Worm (Caenorhabditis elegans) whole organism, young adult: ENCODE results near the gene twk-11.

Source experiments
- B0336.3 ChIP-seq: fragments of 200-800 bp; sonication (Bioruptor generic); IDR thresholded peaks from 2 replicates; pipeline ENCODE4 v1.3.6; 2022; ENCODE audit warnings: missing genetic modification characterization, missing compliant biosample characterization
- F22D6.2 ChIP-seq: sonication (generic microtip); optimal IDR thresholded peaks from 2 replicates; lab custom pipeline; 2016; ENCODE audit warnings: mild to moderate bottlenecking, missing genetic modification characterization, missing compliant biosample characterization
- F49E8.2 ChIP-seq: sonication (generic microtip); optimal IDR thresholded peaks from 3 replicates; lab custom pipeline; 2017; ENCODE audit warnings: missing genetic modification characterization, mild to moderate bottlenecking, missing compliant biosample characterization, antibody characterized with exemption, moderate library complexity; ENCODE audit not compliant: insufficient read depth
- F52B5.7 ChIP-seq: sonication (generic microtip); optimal IDR thresholded peaks from 2 replicates; lab custom pipeline; 2016; ENCODE audit warnings: mild to moderate bottlenecking, missing genetic modification characterization, missing compliant biosample characterization
- F57A8.1 ChIP-seq: fragments of 200-800 bp; sonication (Bioruptor generic); optimal IDR thresholded peaks from 2 replicates; lab custom pipeline; 2018; ENCODE audit warnings: mild to moderate bottlenecking, missing genetic modification characterization, moderate library complexity, missing compliant biosample characterization
- K12H6.12 ChIP-seq: fragments of 200-800 bp; sonication (Bioruptor generic); optimal IDR thresholded peaks from 2 replicates; lab custom pipeline; 2018; ENCODE audit warnings: mild to moderate bottlenecking, missing genetic modification characterization, missing compliant biosample characterization
- T07F8.4 ChIP-seq: sonication (generic microtip); optimal IDR thresholded peaks from 2 replicates; lab custom pipeline; 2016; ENCODE audit warnings: mild to moderate bottlenecking, missing genetic modification characterization, moderate library complexity, missing compliant biosample characterization
- T26A5.8 ChIP-seq: sonication (generic microtip); optimal IDR thresholded peaks from 2 replicates; lab custom pipeline; 2016; ENCODE audit warnings: missing genetic modification characterization, missing compliant biosample characterization
- Y53F4B.3 ChIP-seq: fragments of 200-800 bp; sonication (Bioruptor generic); IDR thresholded peaks from 2 replicates; pipeline ENCODE4 v1.3.6; 2022; ENCODE audit warnings: missing genetic modification reagents, missing genetic modification characterization, missing compliant biosample characterization
- Y53G8AR.9 ChIP-seq: fragments of 200-800 bp; sonication (Bioruptor generic); conservative IDR thresholded peaks from 2 replicates; pipeline ENCODE4 v1.3.6; 2022; ENCODE audit warnings: missing genetic modification reagents, missing genetic modification characterization, missing compliant biosample characterization
- Y67H2A.10 ChIP-seq: fragments of 200-800 bp; sonication (Bioruptor generic); conservative IDR thresholded peaks from 2 replicates; pipeline ENCODE4 v1.3.6; 2022; ENCODE audit warnings: missing genetic modification reagents, missing genetic modification characterization, missing compliant biosample characterization
- Y79H2A.3 ChIP-seq: fragments of 200-800 bp; sonication (Bioruptor generic); conservative IDR thresholded peaks from 2 replicates; pipeline ENCODE4 v1.3.6; 2022; ENCODE audit warnings: missing genetic modification reagents, missing genetic modification characterization, missing compliant biosample characterization
- Y95B8A.8 ChIP-seq: fragments of 200-800 bp; sonication (Bioruptor generic); IDR thresholded peaks from 2 replicates; pipeline ENCODE4 v1.3.6; 2022; ENCODE audit warnings: missing genetic modification reagents, missing genetic modification characterization, missing compliant biosample characterization
- ZK185.1 ChIP-seq: sonication (generic microtip); optimal IDR thresholded peaks from 2 replicates; lab custom pipeline; 2016; ENCODE audit warnings: mild to moderate bottlenecking, missing genetic modification characterization, missing compliant biosample characterization; ENCODE audit not compliant: poor library complexity, severe bottlenecking
- akir-1 ChIP-seq: fragments of 200-800 bp; sonication (Bioruptor generic); optimal IDR thresholded peaks from 2 replicates; lab custom pipeline; 2018; ENCODE audit warnings: mild to moderate bottlenecking, missing genetic modification characterization, moderate library complexity, missing compliant biosample characterization
- aptf-2 ChIP-seq: fragments of 200-800 bp; sonication (Bioruptor generic); conservative IDR thresholded peaks from 2 replicates; pipeline ENCODE4 v1.3.6; 2022; ENCODE audit warnings: missing genetic modification reagents, missing genetic modification characterization, missing compliant biosample characterization
- attf-3 ChIP-seq: fragments of 200-800 bp; sonication (Bioruptor generic); conservative IDR thresholded peaks from 2 replicates; pipeline ENCODE4 v1.3.6; 2022; ENCODE audit warnings: missing genetic modification reagents, missing genetic modification characterization, missing compliant biosample characterization
- attf-5 ChIP-seq: fragments of 200-800 bp; sonication (Bioruptor generic); optimal IDR thresholded peaks from 2 replicates; lab custom pipeline; 2018; ENCODE audit warnings: mild to moderate bottlenecking, missing genetic modification characterization, missing compliant biosample characterization
- bed-1 ChIP-seq: fragments of 200-800 bp; sonication (Bioruptor generic); IDR thresholded peaks from 2 replicates; pipeline ENCODE4 v1.3.6; 2022; ENCODE audit warnings: missing genetic modification reagents, missing genetic modification characterization, missing compliant biosample characterization
- bed-2 ChIP-seq: fragments of 200-800 bp; sonication (Bioruptor generic); IDR thresholded peaks from 2 replicates; pipeline ENCODE4 v1.3.6; 2022; ENCODE audit warnings: missing genetic modification reagents, missing genetic modification characterization, missing compliant biosample characterization
- ceh-27 ChIP-seq: fragments of 200-800 bp; sonication (Bioruptor generic); optimal IDR thresholded peaks from 2 replicates; lab custom pipeline; 2018; ENCODE audit warnings: mild to moderate bottlenecking, missing genetic modification characterization, moderate library complexity, missing compliant biosample characterization
- die-1 ChIP-seq: sonication (generic microtip); optimal IDR thresholded peaks from 2 replicates; lab custom pipeline; 2016; ENCODE audit warnings: missing genotype, mild to moderate bottlenecking, missing genetic modification characterization, missing compliant biosample characterization
- dpl-1 ChIP-seq: fragments of 150-350 bp; optimal IDR thresholded peaks from 2 replicates; lab custom pipeline; 2014; ENCODE audit warnings: missing biosample characterization, missing genetic modification reagents, missing genetic modification characterization
- egl-18 ChIP-seq: fragments of 200-800 bp; sonication (Bioruptor generic); IDR thresholded peaks from 2 replicates; pipeline ENCODE4 v1.3.6; 2022; ENCODE audit warnings: missing genetic modification reagents, missing genetic modification characterization, missing compliant biosample characterization
- egrh-3 ChIP-seq: fragments of 200-800 bp; sonication (Bioruptor generic); IDR thresholded peaks from 2 replicates; pipeline ENCODE4 v1.3.6; 2022; ENCODE audit warnings: missing genetic modification reagents, missing genetic modification characterization, missing compliant biosample characterization
- ets-4 ChIP-seq: fragments of 200-800 bp; sonication (Bioruptor generic); optimal IDR thresholded peaks from 2 replicates; lab custom pipeline; 2018; ENCODE audit warnings: mild to moderate bottlenecking, missing genetic modification characterization, missing compliant biosample characterization
- gei-17 ChIP-seq: fragments of 200-800 bp; sonication (Bioruptor generic); optimal IDR thresholded peaks from 2 replicates; lab custom pipeline; 2018; ENCODE audit warnings: mild to moderate bottlenecking, missing genetic modification characterization, missing compliant biosample characterization
- him-1 ChIP-seq: sonication (generic microtip); optimal IDR thresholded peaks from 2 replicates; lab custom pipeline; 2016; ENCODE audit warnings: missing genotype, missing genetic modification reagents, missing genetic modification characterization, missing compliant biosample characterization
- hlh-26 ChIP-seq: fragments of 200-800 bp; sonication (Bioruptor generic); conservative IDR thresholded peaks from 2 replicates; pipeline ENCODE4 v1.3.6; 2022; ENCODE audit warnings: missing genetic modification reagents, missing genetic modification characterization, missing compliant biosample characterization
- lsy-27 ChIP-seq: sonication (generic microtip); optimal IDR thresholded peaks from 2 replicates; lab custom pipeline; 2017; ENCODE audit warnings: missing genetic modification characterization, mild to moderate bottlenecking, missing compliant biosample characterization, antibody characterized with exemption, missing genotype, borderline replicate concordance; ENCODE audit not compliant: insufficient read depth
- madf-3 ChIP-seq: fragments of 200-800 bp; sonication (Bioruptor generic); IDR thresholded peaks from 2 replicates; pipeline ENCODE4 v1.3.6; 2022; ENCODE audit warnings: missing genetic modification reagents, missing genetic modification characterization, missing compliant biosample characterization
- mes-4 ChIP-seq: sonication (generic microtip); optimal IDR thresholded peaks from 2 replicates; lab custom pipeline; 2016; ENCODE audit warnings: missing genotype, missing genetic modification characterization, missing compliant biosample characterization
- mxl-1 ChIP-seq: sonication (generic microtip); optimal IDR thresholded peaks from 2 replicates; lab custom pipeline; 2016; ENCODE audit warnings: missing genetic modification characterization, missing compliant biosample characterization
- nfya-2 ChIP-seq: fragments of 200-800 bp; sonication (Bioruptor generic); IDR thresholded peaks from 2 replicates; pipeline ENCODE4 v1.3.6; 2022; ENCODE audit warnings: missing genetic modification reagents, missing genetic modification characterization, missing compliant biosample characterization
- nfyb-1 ChIP-seq: fragments of 200-800 bp; sonication (Bioruptor generic); IDR thresholded peaks from 2 replicates; pipeline ENCODE4 v1.3.6; 2022; ENCODE audit warnings: missing genetic modification reagents, missing genetic modification characterization, missing compliant biosample characterization
- pha-4 ChIP-seq: fragments of 150-350 bp; sonication (generic microtip); optimal IDR thresholded peaks from 2 replicates; lab custom pipeline; 2014; ENCODE audit warnings: missing biosample characterization, missing genetic modification reagents, missing genetic modification characterization
- repo-1 ChIP-seq: sonication (generic microtip); optimal IDR thresholded peaks from 2 replicates; lab custom pipeline; 2017; ENCODE audit warnings: mild to moderate bottlenecking, missing genetic modification characterization, missing compliant biosample characterization
- rpc-1 ChIP-seq, 2 experiments: fragments of 150-350 bp in 1 of 2; sonication (generic microtip) in 1 of 2; optimal IDR thresholded peaks; 2 replicates each; lab custom pipeline; 2014 to 2018; ENCODE audit warnings: missing biosample characterization in 1 of 2, missing genetic modification characterization in 1 of 2, missing genetic modification reagents in 1 of 2, missing genotype in 1 of 2
- sdz-38 ChIP-seq: sonication (generic microtip); optimal IDR thresholded peaks from 2 replicates; lab custom pipeline; 2016; ENCODE audit warnings: missing genotype, missing genetic modification characterization, missing compliant biosample characterization
- snpc-1.3 ChIP-seq: sonication (generic microtip); optimal IDR thresholded peaks from 2 replicates; lab custom pipeline; 2017; ENCODE audit warnings: missing genetic modification characterization, mild to moderate bottlenecking, missing compliant biosample characterization, antibody characterized with exemption, moderate library complexity, missing genotype, missing genetic modification reagents; ENCODE audit not compliant: insufficient read depth
- snpc-4 ChIP-seq, 5 experiments: fragments of 150-350 bp in 1 of 5; sonication (generic microtip) in 4 of 5; optimal IDR thresholded peaks; 2 replicates each; lab custom pipeline; 2014 to 2018; ENCODE audit warnings: missing genetic modification characterization in 5 of 5, missing biosample characterization in 3 of 5, antibody characterized with exemption in 2 of 5, mild to moderate bottlenecking in 2 of 5, missing compliant biosample characterization in 2 of 5, missing genotype in 2 of 5, moderate library complexity in 2 of 5, missing genetic modification reagents in 1 of 5
- somi-1 ChIP-seq: fragments of 200-800 bp; sonication (Bioruptor generic); optimal IDR thresholded peaks from 2 replicates; lab custom pipeline; 2018; ENCODE audit warnings: mild to moderate bottlenecking, missing genetic modification characterization, missing compliant biosample characterization
- unc-130 ChIP-seq: sonication (generic microtip); optimal IDR thresholded peaks from 2 replicates; lab custom pipeline; 2016; ENCODE audit warnings: missing genetic modification reagents, missing genetic modification characterization, missing compliant biosample characterization
- zim-3 ChIP-seq: sonication (generic microtip); optimal IDR thresholded peaks from 2 replicates; lab custom pipeline; 2017; ENCODE audit warnings: mild to moderate bottlenecking, missing genetic modification characterization, moderate library complexity, missing compliant biosample characterization
- ztf-18 ChIP-seq: sonication (generic microtip); optimal IDR thresholded peaks from 2 replicates; lab custom pipeline; 2016; ENCODE audit warnings: missing genotype, mild to moderate bottlenecking, missing genetic modification characterization, missing compliant biosample characterization
- ztf-26 ChIP-seq: sonication (generic microtip); optimal IDR thresholded peaks from 2 replicates; lab custom pipeline; 2017; ENCODE audit warnings: missing genetic modification characterization, missing compliant biosample characterization
- ztf-28 ChIP-seq: fragments of 200-800 bp; sonication (Bioruptor generic); IDR thresholded peaks from 2 replicates; pipeline ENCODE4 v1.3.6; 2022; ENCODE audit warnings: missing genetic modification reagents, missing genetic modification characterization, missing compliant biosample characterization

twk-11 gene

DNA sequence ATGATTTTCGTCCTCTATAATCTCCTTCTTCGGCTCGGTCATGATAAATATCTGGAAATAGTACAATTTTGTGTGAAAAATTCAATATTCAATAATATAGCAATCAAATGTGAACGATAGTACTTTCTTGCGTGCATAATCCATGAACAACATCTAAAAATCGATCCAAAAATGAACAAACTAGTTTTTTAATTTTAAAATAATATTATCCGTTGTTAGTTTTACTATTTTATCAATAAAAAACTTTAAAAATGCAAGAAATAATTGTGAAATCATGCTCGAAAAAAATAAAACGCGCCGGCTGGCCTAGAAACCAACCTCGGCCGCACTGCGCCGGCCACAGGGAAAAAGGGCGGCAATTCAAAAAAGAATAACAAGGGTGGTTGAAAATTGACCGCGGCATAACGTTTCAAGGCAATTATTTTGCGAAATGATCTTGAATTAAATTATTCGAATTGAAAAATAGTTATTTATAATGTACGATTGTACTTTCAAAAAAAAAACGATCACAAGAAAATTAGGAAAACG lies 48.3 kb upstream of the twk-11 start, which contains the start of gene mys-1 (continued):
- no peak for TF ChIP-seq T26A5.8
- TF ChIP-seq repo-1: no peak
- TF ChIP-seq Y79H2A.3: no peak
- peak; percentile 10 for TF ChIP-seq K12H6.12 (tag; lab: Kevin White, UChicago)
- no peak for TF ChIP-seq nfyb-1
- no peak for TF ChIP-seq mes-4 (tag; lab: Kevin White, UChicago)
- no peak for TF ChIP-seq F52B5.7 (tag; lab: Kevin White, UChicago)
- TF ChIP-seq Y95B8A.8 (GFP tag; lab: Robert Waterston, UW): no peak
- no peak for TF ChIP-seq madf-3 (GFP tag; lab: Robert Waterston, UW)
- TF ChIP-seq him-1 (tag; lab: Kevin White, UChicago): peak; percentile 9
- TF ChIP-seq sdz-38 (tag; lab: Kevin White, UChicago): no peak
- TF ChIP-seq Y53F4B.3 (GFP tag; lab: Robert Waterston, UW): no peak
- TF ChIP-seq egrh-3 (GFP tag; lab: Robert Waterston, UW): peak; percentile 6; the same call in 1 of the 2 replicates
- TF ChIP-seq akir-1 (GFP tag; lab: Kevin White, UChicago): no peak
- no peak for TF ChIP-seq nfya-2 (GFP tag; lab: Robert Waterston, UW)
- TF ChIP-seq die-1 (tag; lab: Kevin White, UChicago): no peak
- no peak for TF ChIP-seq ets-4
- TF ChIP-seq pha-4 (tag; lab: Kevin White, UChicago): no peak
- peak; percentile 17 for TF ChIP-seq attf-5
- TF ChIP-seq zim-3 (tag; lab: Kevin White, UChicago): no peak
- no peak for TF ChIP-seq bed-1 (GFP tag; lab: Robert Waterston, UW)
- peak; percentile 56 for TF ChIP-seq unc-130 (GFP tag; lab: Kevin White, UChicago)
- TF ChIP-seq ztf-26 (tag; lab: Kevin White, UChicago): no peak
- TF ChIP-seq ceh-27 (GFP tag; lab: Kevin White, UChicago): peak; percentile 13
- TF ChIP-seq lsy-27: no peak
- no peak for TF ChIP-seq somi-1 (GFP tag; lab: Kevin White, UChicago)
- TF ChIP-seq F22D6.2 (tag; lab: Kevin White, UChicago): no peak
- peak; percentile 61 for TF ChIP-seq ZK185.1 (tag; lab: Kevin White, UChicago)
- TF ChIP-seq aptf-2: no peak
- TF ChIP-seq Y67H2A.10: no peak
- no peak for TF ChIP-seq Y53G8AR.9 (GFP tag; lab: Robert Waterston, UW)
- no peak for TF ChIP-seq F49E8.2 (tag; lab: Kevin White, UChicago)
- TF ChIP-seq T07F8.4 (tag; lab: Kevin White, UChicago): no peak
- no peak for TF ChIP-seq hlh-26 (GFP tag; lab: Robert Waterston, UW)
- TF ChIP-seq bed-2 (GFP tag; lab: Robert Waterston, UW): no peak
- no peak for TF ChIP-seq ztf-28
- no peak for TF ChIP-seq gei-17 (GFP tag; lab: Kevin White, UChicago)
- TF ChIP-seq dpl-1 (GFP tag; lab: Kevin White, UChicago): peak; percentile 86
- peak; percentile 32 for TF ChIP-seq ztf-18 (tag; lab: Kevin White, UChicago)
- TF ChIP-seq attf-3 (GFP tag; lab: Robert Waterston, UW): 0 out of 2 replicates have a peak, but pooled peaks have one; percentile 42
- TF ChIP-seq mxl-1 (tag; lab: Kevin White, UChicago): no peak
- no peak for TF ChIP-seq rpc-1 (optimal IDR thresholded peaks at IDR 0.05; lab: Kevin White, UChicago)
- TF ChIP-seq rpc-1 (tag; optimal IDR thresholded peaks at IDR 0.05; lab: Kevin White, UChicago): no peak
- TF ChIP-seq snpc-1.3 (tag; lab: Kevin White, UChicago): no peak
- TF ChIP-seq F57A8.1 (GFP tag; lab: Kevin White, UChicago): no peak
- TF ChIP-seq snpc-4 (GFP tag; optimal IDR thresholded peaks at IDR 0.05; lab: Kevin White, UChicago): peak; percentile 42
- TF ChIP-seq snpc-4 (tag; optimal IDR thresholded peaks at IDR 0.05; lab: Kevin White, UChicago): peak in 1 of 4 experiments; percentile 7
- no peak for TF ChIP-seq B0336.3
- no peak for TF ChIP-seq egl-18 (GFP tag; lab: Robert Waterston, UW)
